Worm (Caenorhabditis elegans) whole organism, L1 larva: ENCODE results near the gene sand-1.

Experiments used
- C34B4.2 ChIP-seq: sonication (generic microtip); optimal IDR thresholded peaks from 2 replicates; lab custom pipeline; 2017; ENCODE audit warnings: mild to moderate bottlenecking, missing genetic modification characterization, missing compliant biosample characterization
- F16B12.6 ChIP-seq: fragments of 150-350 bp; optimal IDR thresholded peaks from 2 replicates; lab custom pipeline; 2014; ENCODE audit warnings: missing biosample characterization, missing genetic modification characterization
- Y116A8C.19 ChIP-seq: sonication (generic microtip); optimal IDR thresholded peaks from 2 replicates; lab custom pipeline; 2016; ENCODE audit warnings: missing compliant biosample characterization, missing genetic modification characterization, borderline replicate concordance
- aha-1 ChIP-seq: fragments of 150-350 bp; optimal IDR thresholded peaks from 2 replicates; lab custom pipeline; 2014; ENCODE audit warnings: missing biosample characterization, missing genetic modification characterization
- ama-1 ChIP-seq: fragments of 150-350 bp; optimal IDR thresholded peaks from 2 replicates; lab custom pipeline; 2014
- blmp-1 ChIP-seq: fragments of 150-350 bp; optimal IDR thresholded peaks from 2 replicates; lab custom pipeline; 2014; ENCODE audit warnings: missing biosample characterization, missing genetic modification characterization
- ceh-8 ChIP-seq: fragments of 200-800 bp; sonication (Bioruptor generic); optimal IDR thresholded peaks from 2 replicates; lab custom pipeline; 2018; ENCODE audit warnings: mild to moderate bottlenecking, missing genetic modification characterization, moderate library complexity, missing compliant biosample characterization
- ceh-88 ChIP-seq: fragments of 200-800 bp; sonication (Bioruptor generic); IDR thresholded peaks from 2 replicates; pipeline ENCODE4 v1.3.6; 2022; ENCODE audit warnings: missing genetic modification characterization, missing compliant biosample characterization
- ceh-90 ChIP-seq: sonication (generic microtip); optimal IDR thresholded peaks from 2 replicates; lab custom pipeline; 2016; ENCODE audit warnings: missing genetic modification characterization, missing compliant biosample characterization
- efl-1 ChIP-seq, 4 experiments: fragments of 150-350 bp; optimal IDR thresholded peaks in 3 of 4; peaks in 1 of 4; 1 replicate in 1 of 4; 2 replicates in 3 of 4; lab custom pipeline; 2014; ENCODE audit warnings: missing biosample characterization in 2 of 4, missing genetic modification characterization in 2 of 4, missing genetic modification reagents in 2 of 4
- elt-2 ChIP-seq: sonication (generic microtip); optimal IDR thresholded peaks from 2 replicates; lab custom pipeline; 2016; ENCODE audit warnings: missing genetic modification characterization, mild to moderate bottlenecking, inconsistent platforms, missing compliant biosample characterization, missing genetic modification reagents
- elt-3 ChIP-seq, 6 experiments: fragments of 150-350 bp in 1 of 6; sonication (generic microtip); optimal IDR thresholded peaks; 2 replicates each; lab custom pipeline; 2017 to 2018; ENCODE audit warnings: missing biosample characterization in 6 of 6, missing genetic modification characterization in 6 of 6, inconsistent platforms in 1 of 6
- fkh-10 ChIP-seq: sonication (generic microtip); optimal IDR thresholded peaks from 2 replicates; lab custom pipeline; 2017; ENCODE audit warnings: missing biosample characterization, missing genetic modification reagents, missing genetic modification characterization
- fos-1 ChIP-seq: fragments of 150-350 bp; optimal IDR thresholded peaks from 2 replicates; lab custom pipeline; 2014; ENCODE audit warnings: missing biosample characterization, missing genetic modification characterization
- grh-1 ChIP-seq: fragments of 200-800 bp; sonication (Bioruptor generic); IDR thresholded peaks from 2 replicates; pipeline ENCODE4 v1.3.6; 2022; ENCODE audit warnings: missing genetic modification reagents, missing genetic modification characterization, missing compliant biosample characterization
- hlh-17 ChIP-seq: fragments of 200-800 bp; sonication (Bioruptor generic); optimal IDR thresholded peaks from 2 replicates; lab custom pipeline; 2018; ENCODE audit warnings: missing genetic modification characterization, mild to moderate bottlenecking, missing compliant biosample characterization, moderate library complexity, borderline replicate concordance
- irx-1 ChIP-seq: sonication (generic microtip); optimal IDR thresholded peaks from 2 replicates; lab custom pipeline; 2016; ENCODE audit warnings: missing genetic modification characterization, missing compliant biosample characterization
- lin-14 ChIP-seq: fragments of 200-800 bp; sonication (Bioruptor generic); optimal IDR thresholded peaks from 2 replicates; lab custom pipeline; 2018; ENCODE audit warnings: mild to moderate bottlenecking, missing genetic modification characterization, moderate library complexity, missing compliant biosample characterization
- lin-35 ChIP-seq, 2 experiments: fragments of 150-350 bp; optimal IDR thresholded peaks; 2 replicates each; lab custom pipeline; 2014; ENCODE audit warnings: missing biosample characterization in 2 of 2, missing genetic modification characterization in 2 of 2, missing genetic modification reagents in 2 of 2
- lir-3 ChIP-seq: sonication (generic microtip); optimal IDR thresholded peaks from 2 replicates; lab custom pipeline; 2016; ENCODE audit warnings: mild to moderate bottlenecking, missing genetic modification characterization, moderate library complexity, missing compliant biosample characterization; ENCODE audit not compliant: poor library complexity
- lsy-2 ChIP-seq, 2 experiments: fragments of 150-350 bp; optimal IDR thresholded peaks; 2 replicates each; lab custom pipeline; 2014; ENCODE audit warnings: missing biosample characterization in 2 of 2, missing genetic modification characterization in 2 of 2
- mdl-1 ChIP-seq, 2 experiments: fragments of 150-350 bp; optimal IDR thresholded peaks; 2 replicates each; lab custom pipeline; 2014 to 2017; ENCODE audit warnings: missing biosample characterization in 2 of 2, missing genetic modification characterization in 2 of 2, inconsistent platforms in 1 of 2
- mef-2 ChIP-seq: fragments of 150-350 bp; optimal IDR thresholded peaks from 2 replicates; lab custom pipeline; 2014; ENCODE audit warnings: missing biosample characterization, missing genetic modification characterization
- mep-1 ChIP-seq: fragments of 150-350 bp; optimal IDR thresholded peaks from 2 replicates; lab custom pipeline; 2014; ENCODE audit warnings: missing biosample characterization, missing genetic modification characterization
- nhr-11 ChIP-seq: fragments of 150-350 bp; optimal IDR thresholded peaks from 2 replicates; lab custom pipeline; 2014; ENCODE audit warnings: missing biosample characterization, missing genetic modification characterization
- nhr-20 ChIP-seq: sonication (generic microtip); optimal IDR thresholded peaks from 2 replicates; lab custom pipeline; 2016; ENCODE audit warnings: mild to moderate bottlenecking, missing genetic modification characterization, missing compliant biosample characterization
- nhr-71 ChIP-seq: sonication (generic microtip); optimal IDR thresholded peaks from 2 replicates; lab custom pipeline; 2016; ENCODE audit warnings: mild to moderate bottlenecking, missing genetic modification characterization, moderate library complexity, missing compliant biosample characterization
- nhr-77 ChIP-seq: fragments of 150-350 bp; optimal IDR thresholded peaks from 2 replicates; lab custom pipeline; 2014; ENCODE audit warnings: missing biosample characterization, missing genetic modification characterization
- nhr-85 ChIP-seq: sonication (generic microtip); peaks from one replicate; lab custom pipeline; 2016; ENCODE audit warnings: missing genetic modification characterization, inconsistent platforms, missing compliant biosample characterization
- nhr-90 ChIP-seq: sonication (generic microtip); optimal IDR thresholded peaks from 2 replicates; lab custom pipeline; 2016; ENCODE audit warnings: mild to moderate bottlenecking, missing genetic modification characterization, missing compliant biosample characterization; ENCODE audit not compliant: poor library complexity
- rnt-1 ChIP-seq: sonication (generic microtip); optimal IDR thresholded peaks from 2 replicates; lab custom pipeline; 2016; ENCODE audit warnings: mild to moderate bottlenecking, missing genetic modification characterization, moderate library complexity, missing compliant biosample characterization
- snu-23 ChIP-seq: sonication (generic microtip); optimal IDR thresholded peaks from 2 replicates; lab custom pipeline; 2016; ENCODE audit warnings: missing genetic modification characterization, missing compliant biosample characterization
- sox-4 ChIP-seq: sonication (generic microtip); optimal IDR thresholded peaks from 2 replicates; lab custom pipeline; 2016; ENCODE audit warnings: missing genetic modification characterization, missing compliant biosample characterization
- sup-37 ChIP-seq: fragments of 200-800 bp; sonication (Bioruptor generic); optimal IDR thresholded peaks from 2 replicates; lab custom pipeline; 2018; ENCODE audit warnings: mild to moderate bottlenecking, missing genetic modification characterization, missing compliant biosample characterization
- swsn-7 ChIP-seq: sonication (generic microtip); optimal IDR thresholded peaks from 2 replicates; lab custom pipeline; 2016; ENCODE audit warnings: missing genetic modification characterization, missing compliant biosample characterization
- tbx-2 ChIP-seq: sonication (generic microtip); optimal IDR thresholded peaks from 2 replicates; lab custom pipeline; 2016; ENCODE audit warnings: missing genetic modification characterization, missing compliant biosample characterization
- unc-30 ChIP-seq: sonication (generic microtip); optimal IDR thresholded peaks from 2 replicates; lab custom pipeline; 2017; ENCODE audit warnings: missing biosample characterization, missing genetic modification characterization
- unc-86 ChIP-seq: sonication (generic microtip); optimal IDR thresholded peaks from 2 replicates; lab custom pipeline; 2016; ENCODE audit warnings: missing genetic modification characterization, missing compliant biosample characterization
- unc-98 ChIP-seq: fragments of 200-800 bp; sonication (Bioruptor generic); IDR thresholded peaks from 2 replicates; pipeline ENCODE4 v1.3.6; 2022; ENCODE audit warnings: missing genetic modification characterization, missing compliant biosample characterization
- vab-15 ChIP-seq: sonication (generic microtip); optimal IDR thresholded peaks from 2 replicates; lab custom pipeline; 2017; ENCODE audit warnings: missing genotype, mild to moderate bottlenecking, missing genetic modification characterization, missing compliant biosample characterization
- xbp-1 ChIP-seq: sonication (generic microtip); optimal IDR thresholded peaks from 2 replicates; lab custom pipeline; 2016; ENCODE audit warnings: missing genetic modification characterization, missing compliant biosample characterization
- zip-4 ChIP-seq: fragments of 200-800 bp; sonication (Bioruptor generic); optimal IDR thresholded peaks from 2 replicates; lab custom pipeline; 2018; ENCODE audit warnings: mild to moderate bottlenecking, missing genetic modification characterization, moderate library complexity, missing compliant biosample characterization
- ztf-11 ChIP-seq, 2 experiments: sonication (generic microtip); optimal IDR thresholded peaks; 2 replicates each; lab custom pipeline; 2016 to 2017; ENCODE audit warnings: missing genetic modification characterization in 2 of 2, missing biosample characterization in 1 of 2, missing compliant biosample characterization in 1 of 2
- ztf-4 ChIP-seq: fragments of 150-350 bp; optimal IDR thresholded peaks from 2 replicates; lab custom pipeline; 2014; ENCODE audit warnings: missing biosample characterization, missing genetic modification characterization

sand-1 gene

DNA sequence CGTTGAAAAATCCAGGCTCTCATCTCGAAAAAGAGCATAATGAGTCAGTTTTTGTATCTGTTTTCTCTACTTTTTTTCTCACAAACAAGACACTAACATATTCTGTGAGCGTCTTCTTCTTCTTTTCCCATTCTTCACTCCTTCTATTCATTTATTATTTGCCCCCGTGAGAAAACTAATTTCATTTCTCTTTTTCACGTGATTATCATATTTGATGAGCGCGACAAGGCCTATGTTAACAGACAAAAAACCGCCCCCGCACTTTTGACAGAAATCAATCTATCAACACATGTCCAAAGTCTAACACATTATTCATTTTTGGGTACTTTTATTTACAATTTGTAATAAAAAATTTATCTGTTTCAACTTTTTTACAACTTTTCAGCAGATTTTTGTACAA lies 29.0 kb upstream of the sand-1 start:
- no peak for TF ChIP-seq ztf-4 (tag; lab: Kevin White, UChicago)
- no peak for TF ChIP-seq tbx-2 (tag; lab: Kevin White, UChicago)
- TF ChIP-seq unc-98 (GFP tag; lab: Robert Waterston, UW) = no peak
- TF ChIP-seq lin-14 = peak; percentile 69
- TF ChIP-seq F16B12.6 (tag; lab: Kevin White, UChicago) = no peak
- peak in 1 of 2 experiments; percentile 25 for TF ChIP-seq lin-35 (GFP tag; optimal IDR thresholded peaks at IDR 0.05; lab: Kevin White, UChicago)
- peak; percentile 49 for TF ChIP-seq nhr-71
- TF ChIP-seq elt-3 (tag; optimal IDR thresholded peaks at IDR 0.05; lab: Kevin White, UChicago) = peak in 1 of 6 experiments; percentile 47
- TF ChIP-seq mep-1 (tag; lab: Kevin White, UChicago) = peak; percentile 5
- no peak for TF ChIP-seq mef-2 (tag; lab: Kevin White, UChicago)
- TF ChIP-seq nhr-85 (tag; lab: Kevin White, UChicago) = peak; percentile 81
- no peak for TF ChIP-seq ceh-8
- TF ChIP-seq efl-1 (optimal IDR thresholded peaks at IDR 0.05; lab: Kevin White, UChicago) = no peak
- peak in 1 of 2 experiments; percentile 59 for TF ChIP-seq efl-1 (GFP tag; optimal IDR thresholded peaks at IDR 0.05 in 1 of 2; lab: Kevin White, UChicago)
- TF ChIP-seq snu-23 (GFP tag; lab: Kevin White, UChicago) = peak; percentile 10
- peak; percentile 22 for TF ChIP-seq nhr-20
- TF ChIP-seq mdl-1 (tag; optimal IDR thresholded peaks at IDR 0.05; lab: Kevin White, UChicago) = no peak
- TF ChIP-seq unc-86 (tag; lab: Kevin White, UChicago) = peak; percentile 61
- peak in 1 of 2 experiments; percentile 17 for TF ChIP-seq lsy-2 (tag; optimal IDR thresholded peaks at IDR 0.05; lab: Kevin White, UChicago)
- peak; percentile 67 for TF ChIP-seq blmp-1 (tag; lab: Kevin White, UChicago)
- TF ChIP-seq hlh-17 = no peak
- TF ChIP-seq, all 84 proteins: peak for 12

DNA sequence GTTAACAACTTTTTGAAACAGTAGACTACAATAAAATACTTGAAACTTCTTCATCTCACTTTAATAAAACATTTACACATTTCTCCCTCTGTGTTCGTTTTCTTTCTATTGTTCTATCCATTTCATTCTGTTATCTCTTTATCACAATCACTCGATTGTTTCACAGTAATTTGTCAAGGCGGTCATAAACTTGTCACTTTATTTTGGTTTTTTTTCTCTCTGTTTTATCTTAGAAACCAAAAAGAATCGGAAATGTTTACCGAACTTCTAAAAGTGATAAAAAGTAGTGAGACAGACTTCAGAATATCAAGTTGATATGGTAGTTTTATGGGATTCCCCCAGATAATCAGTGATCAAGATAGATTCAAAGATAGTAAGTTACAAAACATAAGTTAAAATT lies 27.4 kb upstream of the sand-1 start, which contains the start of gene Y4C6B.2:
TSS of gene Y4C6B.2 (plus strand) at position 320 of the 400 bp plus-strand sequence.
- no peak for TF ChIP-seq F16B12.6 (tag; lab: Kevin White, UChicago)
- TF ChIP-seq blmp-1 (tag; lab: Kevin White, UChicago) = peak; percentile 65
- TF ChIP-seq nhr-85 (tag; lab: Kevin White, UChicago) = peak; percentile 76
- TF ChIP-seq nhr-71 = no peak
- TF ChIP-seq aha-1 (tag; lab: Kevin White, UChicago) = no peak
- TF ChIP-seq nhr-11 = no peak
- no peak for TF ChIP-seq ceh-90
- TF ChIP-seq hlh-17 = no peak
- no peak for TF ChIP-seq C34B4.2 (tag; lab: Kevin White, UChicago)
- TF ChIP-seq lsy-2 (tag; optimal IDR thresholded peaks at IDR 0.05; lab: Kevin White, UChicago) = peak in 1 of 2 experiments; percentile 21
- no peak for TF ChIP-seq nhr-77 (tag; lab: Kevin White, UChicago)
- no peak for TF ChIP-seq irx-1 (tag; lab: Kevin White, UChicago)
- TF ChIP-seq lin-14 = peak; percentile 15
- TF ChIP-seq fkh-10 = no peak
- TF ChIP-seq lir-3 (tag; lab: Kevin White, UChicago) = no peak
- peak in 5 of 6 experiments; percentile 8 to 83 (median 11) for TF ChIP-seq elt-3 (tag; optimal IDR thresholded peaks at IDR 0.05; lab: Kevin White, UChicago)
- no peak for TF ChIP-seq fos-1 (tag; lab: Kevin White, UChicago)
- TF ChIP-seq rnt-1 (tag; lab: Kevin White, UChicago) = no peak

DNA sequence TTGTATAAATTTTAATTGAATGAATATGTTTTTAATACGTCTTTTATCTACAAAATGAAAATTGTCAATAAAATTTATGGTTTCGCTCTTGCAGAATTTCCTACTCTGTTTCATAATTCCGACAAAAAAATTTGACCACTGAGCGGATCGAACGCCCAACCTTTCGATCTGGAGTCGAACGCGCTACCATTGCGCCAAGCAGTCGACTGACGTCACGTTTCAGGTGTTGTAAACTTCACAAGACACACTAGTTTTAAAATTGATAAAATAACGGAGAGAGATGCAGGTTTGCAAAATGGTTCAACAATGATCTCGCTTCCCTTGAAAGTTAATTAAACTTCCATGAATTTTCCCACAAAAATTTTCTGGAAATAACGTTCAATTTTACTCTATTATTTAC lies 22.5 kb upstream of the sand-1 start:
- TF ChIP-seq grh-1 (GFP tag; lab: Robert Waterston, UW) (no peak), ama-1 (lab: Kevin White, UChicago) (no peak), elt-2 (tag; lab: Kevin White, UChicago) (no peak), ceh-88 (no peak), nhr-11 (no peak), xbp-1 (tag; lab: Kevin White, UChicago) (peak; percentile 10), sup-37 (GFP tag; lab: Kevin White, UChicago) (no peak), lsy-2 (tag; optimal IDR thresholded peaks at IDR 0.05; lab: Kevin White, UChicago) (peak in 1 of 2 experiments; percentile 10), unc-30 (tag; lab: Kevin White, UChicago) (no peak), nhr-71 (peak; percentile 18), efl-1 (optimal IDR thresholded peaks at IDR 0.05; lab: Kevin White, UChicago) (no peak), efl-1 (GFP tag; optimal IDR thresholded peaks at IDR 0.05 in 1 of 2; lab: Kevin White, UChicago) (peak in 1 of 2 experiments; percentile 34), nhr-85 (tag; lab: Kevin White, UChicago) (peak; percentile 55), lin-35 (GFP tag; optimal IDR thresholded peaks at IDR 0.05; lab: Kevin White, UChicago) (peak in 1 of 2 experiments; percentile 65), lir-3 (tag; lab: Kevin White, UChicago) (no peak), lin-14 (no peak), rnt-1 (tag; lab: Kevin White, UChicago) (no peak), nhr-20 (no peak), vab-15 (tag; lab: Kevin White, UChicago) (no peak), nhr-90 (tag; lab: Kevin White, UChicago) (peak; percentile 52), nhr-77 (tag; lab: Kevin White, UChicago) (no peak), irx-1 (tag; lab: Kevin White, UChicago) (no peak), sox-4 (no peak), swsn-7 (tag; lab: Kevin White, UChicago) (no peak), zip-4 (GFP tag; lab: Kevin White, UChicago) (no peak), snu-23 (GFP tag; lab: Kevin White, UChicago) (peak; percentile 21), ztf-11 (tag; optimal IDR thresholded peaks at IDR 0.05; lab: Kevin White, UChicago) (no peak), Y116A8C.19 (tag; lab: Kevin White, UChicago) (no peak), ztf-4 (tag; lab: Kevin White, UChicago) (no peak), blmp-1 (tag; lab: Kevin White, UChicago) (no peak), unc-98 (GFP tag; lab: Robert Waterston, UW) (no peak)
- TF ChIP-seq, all 84 proteins: peak for 8
